Worm (Caenorhabditis elegans) whole organism, midembryonic: ENCODE data around the gene gsp-2.

ENCODE experiments used
- T22C8.4 ChIP-seq: fragments of 200-800 bp; sonication (Bioruptor generic); IDR thresholded peaks from 2 replicates; pipeline ENCODE4 v1.3.6; 2022; ENCODE audit warnings: missing genetic modification characterization, missing compliant biosample characterization
- cog-1 ChIP-seq: sonication (generic microtip); optimal IDR thresholded peaks from 2 replicates; lab custom pipeline; 2016; ENCODE audit warnings: missing genetic modification characterization, missing compliant biosample characterization
- flt-1 ChIP-seq: fragments of 200-800 bp; sonication (Bioruptor generic); IDR thresholded peaks from 2 replicates; pipeline ENCODE4 v1.3.6; 2022; ENCODE audit warnings: missing genetic modification characterization, missing compliant biosample characterization
- klf-2 ChIP-seq: fragments of 200-800 bp; sonication (Bioruptor generic); conservative IDR thresholded peaks from 2 replicates; pipeline ENCODE4 v1.3.6; 2022; ENCODE audit warnings: missing genetic modification reagents, missing genetic modification characterization, missing compliant biosample characterization
- med-1 ChIP-seq: sonication (generic microtip); optimal IDR thresholded peaks from 2 replicates; lab custom pipeline; 2017; ENCODE audit warnings: missing genetic modification characterization, mild to moderate bottlenecking, missing compliant biosample characterization, antibody characterized with exemption, missing genetic modification reagents; ENCODE audit not compliant: insufficient read depth
- ref-1 ChIP-seq: fragments of 200-800 bp; sonication (Bioruptor generic); conservative IDR thresholded peaks from 2 replicates; pipeline ENCODE4 v1.3.6; 2022; ENCODE audit warnings: missing genetic modification reagents, missing genetic modification characterization, missing compliant biosample characterization
- tab-1 ChIP-seq: fragments of 200-800 bp; sonication (Bioruptor generic); IDR thresholded peaks from 2 replicates; pipeline ENCODE4 v1.3.6; 2022; ENCODE audit warnings: missing genetic modification characterization, missing compliant biosample characterization
- ztf-23 ChIP-seq: fragments of 200-800 bp; sonication (Bioruptor generic); IDR thresholded peaks from 2 replicates; pipeline ENCODE4 v1.3.6; 2022; ENCODE audit warnings: missing genetic modification reagents, missing genetic modification characterization, missing compliant biosample characterization
- ztf-29 ChIP-seq: fragments of 200-800 bp; sonication (Bioruptor generic); IDR thresholded peaks from 2 replicates; pipeline ENCODE4 v1.3.6; 2022; ENCODE audit warnings: missing genetic modification reagents, missing genetic modification characterization, missing compliant biosample characterization

ce11 chrIII:7373802-7374435 lies 37.5 kb downstream of the gsp-2 start:
- TF ChIP-seq flt-1 (GFP tag; lab: Robert Waterston, UW) (no peak), T22C8.4 (GFP tag; lab: Robert Waterston, UW) (no peak), ztf-29 (no peak), cog-1 (tag; lab: Kevin White, UChicago) (no peak), klf-2 (no peak), ztf-23 (GFP tag; lab: Robert Waterston, UW) (no peak), med-1 (GFP tag; lab: Kevin White, UChicago) (no peak), ref-1 (no peak), tab-1 (no peak)
